Worm (Caenorhabditis elegans) whole organism, L4/young adult: ENCODE results near the gene lin-18.

Experiments used
- W03F9.2 ChIP-seq: fragments of 150-350 bp; optimal IDR thresholded peaks from 2 replicates; lab custom pipeline; 2014; ENCODE audit warnings: missing biosample characterization, missing genetic modification characterization
- him-1 ChIP-seq: sonication (generic microtip); optimal IDR thresholded peaks from 2 replicates; lab custom pipeline; 2016; ENCODE audit warnings: missing genotype, missing genetic modification reagents, missing genetic modification characterization, missing compliant biosample characterization

DNA sequence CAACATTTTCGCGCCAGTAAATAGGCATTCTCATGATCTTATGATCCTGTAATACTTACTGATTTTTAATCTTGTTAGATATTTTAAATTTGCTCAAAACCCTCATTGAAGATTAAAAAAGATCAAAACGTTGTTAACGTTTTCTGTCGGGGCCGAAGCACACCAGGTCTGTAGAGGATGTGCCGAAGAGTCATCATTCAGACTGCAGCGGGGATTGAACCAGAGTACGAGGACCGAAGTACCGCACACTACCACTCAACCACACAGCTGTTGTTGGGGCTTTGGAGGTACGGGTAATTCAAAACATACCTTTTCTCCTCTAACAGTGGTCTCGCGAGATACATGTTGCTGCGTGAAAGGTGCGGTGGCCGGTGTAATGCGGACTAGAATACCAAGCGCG lies 44.1 kb upstream of the lin-18 start:
- TF ChIP-seq W03F9.2 (tag; lab: Kevin White, UChicago) (no peak), him-1 (tag; lab: Kevin White, UChicago) (no peak)
